Worm (Caenorhabditis elegans): ENCODE results near the gene B0280.7.

Gene B0280.7

DNA sequence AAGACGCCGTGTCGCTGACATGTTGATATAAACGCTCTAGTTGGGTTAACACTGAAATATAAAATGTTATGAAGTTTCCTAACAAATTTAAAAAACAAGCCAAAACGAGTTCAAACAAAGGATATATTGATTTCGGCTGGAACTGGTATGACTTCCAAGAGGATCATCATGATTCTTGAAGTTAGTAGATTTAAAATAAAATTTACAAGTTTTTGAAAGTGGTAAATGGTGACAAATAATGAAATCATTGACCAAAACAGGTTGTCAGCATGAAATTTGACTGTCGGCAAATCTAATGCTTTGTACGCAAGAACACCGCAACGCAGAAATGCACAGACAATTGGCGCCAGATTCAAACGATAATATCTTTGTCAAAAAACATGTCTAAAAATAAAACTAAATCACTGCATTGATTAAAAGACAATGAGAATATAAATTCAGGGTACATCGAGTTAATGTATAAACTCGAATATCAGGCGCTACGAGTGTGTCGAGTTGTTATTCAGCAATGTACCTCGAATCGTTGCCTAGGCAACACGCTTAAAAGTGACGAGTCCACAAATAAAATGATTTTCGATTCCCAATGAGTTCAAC, 43.1 kb downstream of the B0280.7 start, which contains the start of the genes ubc-18 and R01H2.8 (continued):
- TF ChIP-seq fkh-8 (tag; optimal IDR thresholded peaks at IDR 0.05) = peak; percentile 34
- TF ChIP-seq unc-86 (tag; optimal IDR thresholded peaks at IDR 0.05) = no peak
- no peak for TF ChIP-seq nhr-84 (tag; optimal IDR thresholded peaks at IDR 0.05)
- peak; percentile 93 to 97 for TF ChIP-seq lin-35 (GFP tag; optimal IDR thresholded peaks at IDR 0.05)
- TF ChIP-seq ceh-82 (tag; optimal IDR thresholded peaks at IDR 0.05) = peak in 1 of 3 experiments; percentile 51
- peak; percentile 57 for TF ChIP-seq nhr-47 (tag; optimal IDR thresholded peaks at IDR 0.05)
- TF ChIP-seq efl-3 (GFP tag; optimal IDR thresholded peaks at IDR 0.05) = no peak
- peak; percentile 42 for TF ChIP-seq xbp-1 (tag; optimal IDR thresholded peaks at IDR 0.05)
- peak; percentile 41 for TF ChIP-seq nhr-20 (tag; optimal IDR thresholded peaks at IDR 0.05)
- no peak for TF ChIP-seq ceh-63 (GFP tag; optimal IDR thresholded peaks at IDR 0.05)
- TF ChIP-seq nhr-28 (tag; optimal IDR thresholded peaks at IDR 0.05) = no peak
- TF ChIP-seq pqm-1 (tag; optimal IDR thresholded peaks at IDR 0.05) = no peak
- TF ChIP-seq zag-1 (tag; optimal IDR thresholded peaks at IDR 0.05) = no peak
- no peak for TF ChIP-seq ama-1 (optimal IDR thresholded peaks at IDR 0.05)
- peak; percentile 57 for TF ChIP-seq nhr-85 (tag)
- peak; percentile 23 for TF ChIP-seq blmp-1 (tag; optimal IDR thresholded peaks at IDR 0.05)
- TF ChIP-seq snpc-4 (tag; optimal IDR thresholded peaks at IDR 0.05) = no peak
- peak; percentile 45 for TF ChIP-seq unc-130 (tag; optimal IDR thresholded peaks at IDR 0.05)
- no peak for TF ChIP-seq mab-9 (GFP tag; IDR thresholded peaks at IDR 0.05)
- TF ChIP-seq dpl-1 (GFP tag; optimal IDR thresholded peaks at IDR 0.05) = peak; percentile 89 to 95 (median 94)
- TF ChIP-seq aly-2 (tag; optimal IDR thresholded peaks at IDR 0.05) = peak; percentile 2
- TF ChIP-seq ceh-8 (GFP tag; optimal IDR thresholded peaks at IDR 0.05) = no peak
- TF ChIP-seq lin-13 (GFP tag; optimal IDR thresholded peaks at IDR 0.05) = no peak
- peak; percentile 88 for TF ChIP-seq F16B12.6 (tag; optimal IDR thresholded peaks at IDR 0.05)
- TF ChIP-seq nhr-237 (tag; optimal IDR thresholded peaks at IDR 0.05) = no peak
- no peak for TF ChIP-seq irx-1 (tag; optimal IDR thresholded peaks at IDR 0.05)
- no peak for TF ChIP-seq sup-37 (GFP tag; optimal IDR thresholded peaks at IDR 0.05)
- TF ChIP-seq Y116A8C.19 (tag; optimal IDR thresholded peaks at IDR 0.05; ENCODE audit: borderline replicate concordance) = no peak
- no peak for TF ChIP-seq pag-3 (tag; optimal IDR thresholded peaks at IDR 0.05; ENCODE audit: borderline replicate concordance, insufficient read depth)
- TF ChIP-seq lsy-2 (tag; optimal IDR thresholded peaks at IDR 0.05) = peak; percentile 51 to 79
- no peak for TF ChIP-seq fkh-4 (tag; optimal IDR thresholded peaks at IDR 0.05; ENCODE audit: borderline replicate concordance)
- TF ChIP-seq sox-4 (tag; optimal IDR thresholded peaks at IDR 0.05) = no peak
- no peak for TF ChIP-seq lin-15B (tag; optimal IDR thresholded peaks at IDR 0.05)
- TF ChIP-seq nhr-11 (tag; optimal IDR thresholded peaks at IDR 0.05) = no peak
- no peak for TF ChIP-seq fos-1 (tag; optimal IDR thresholded peaks at IDR 0.05)
- TF ChIP-seq ztf-11 (tag; optimal IDR thresholded peaks at IDR 0.05) = no peak
- TF ChIP-seq egl-13 (tag; optimal IDR thresholded peaks at IDR 0.05) = no peak
- peak; percentile 32 for TF ChIP-seq swsn-7 (tag; optimal IDR thresholded peaks at IDR 0.05)
- no peak for TF ChIP-seq sptf-1 (tag; optimal IDR thresholded peaks at IDR 0.05)
- peak; percentile 27; the same call in 1 of the 2 replicates for TF ChIP-seq nhr-19 (GFP tag; conservative IDR thresholded peaks at IDR 0.05)
- no peak for TF ChIP-seq zip-4 (GFP tag; optimal IDR thresholded peaks at IDR 0.05)
- TF ChIP-seq nhr-77 (tag; optimal IDR thresholded peaks at IDR 0.05) = no peak
- no peak for TF ChIP-seq ces-1 (GFP tag; optimal IDR thresholded peaks at IDR 0.05)
- TF ChIP-seq skn-1 (tag; optimal IDR thresholded peaks at IDR 0.05) = peak; percentile 75
- TF ChIP-seq tbx-2 (tag; optimal IDR thresholded peaks at IDR 0.05) = no peak
- TF ChIP-seq ets-5 (GFP tag; IDR thresholded peaks at IDR 0.05) = no peak
- no peak for TF ChIP-seq mef-2 (tag; optimal IDR thresholded peaks at IDR 0.05)
- no peak for TF ChIP-seq aha-1 (tag; optimal IDR thresholded peaks at IDR 0.05)
- TF ChIP-seq ztf-4 (tag; optimal IDR thresholded peaks at IDR 0.05) = no peak
- no peak for TF ChIP-seq hpl-2 (GFP tag; optimal IDR thresholded peaks at IDR 0.05)
- TF ChIP-seq unc-30 (tag; optimal IDR thresholded peaks at IDR 0.05) = no peak
- TF ChIP-seq unc-62 (GFP tag; optimal IDR thresholded peaks at IDR 0.05) = no peak
- TF ChIP-seq nhr-12 (tag; optimal IDR thresholded peaks at IDR 0.05) = no peak
- TF ChIP-seq tlp-1 (tag; optimal IDR thresholded peaks at IDR 0.05) = no peak
